Worm (Caenorhabditis elegans) whole organism, L4 larva: ENCODE data around the gene F47E1.4.
A peak's percentile ranks its signal among the peaks of the same experiment; 100 is the strongest.

Experiments
- D1046.2 ChIP-seq: fragments of 200-800 bp; sonication (Bioruptor generic); IDR thresholded peaks from 2 replicates; pipeline ENCODE4 v1.3.6; 2022; ENCODE audit warnings: missing genetic modification characterization, missing compliant biosample characterization
- F10B5.3 ChIP-seq: sonication (generic microtip); optimal IDR thresholded peaks from 2 replicates; lab custom pipeline; 2016; ENCODE audit warnings: mild to moderate bottlenecking, missing genetic modification characterization, missing compliant biosample characterization
- F44E2.7 ChIP-seq: fragments of 200-800 bp; sonication (Bioruptor generic); IDR thresholded peaks from 2 replicates; pipeline ENCODE4 v2.1.2; 2022; ENCODE audit warnings: missing genetic modification characterization, missing compliant biosample characterization
- Y48G9A.11 ChIP-seq: fragments of 200-800 bp; sonication (Bioruptor generic); IDR thresholded peaks from 2 replicates; pipeline ENCODE4 v1.3.6; 2022; ENCODE audit warnings: missing genetic modification reagents, missing genetic modification characterization, missing compliant biosample characterization
- Y75B8A.6 ChIP-seq: fragments of 200-800 bp; sonication (Bioruptor generic); IDR thresholded peaks from 2 replicates; pipeline ENCODE4 v1.3.6; 2022; ENCODE audit warnings: missing genetic modification reagents, missing genetic modification characterization, missing compliant biosample characterization
- ZK337.2 ChIP-seq: fragments of 200-800 bp; sonication (Bioruptor generic); IDR thresholded peaks from 2 replicates; pipeline ENCODE4 v1.3.6; 2022; ENCODE audit warnings: missing genetic modification reagents, missing genetic modification characterization, missing compliant biosample characterization
- ZK546.5 ChIP-seq, 2 experiments: sonication (generic microtip); optimal IDR thresholded peaks; 2 replicates each; lab custom pipeline; 2017; ENCODE audit warnings: missing biosample characterization in 2 of 2, missing genetic modification characterization in 2 of 2
- aly-2 ChIP-seq: sonication (generic microtip); optimal IDR thresholded peaks from 2 replicates; lab custom pipeline; 2018; ENCODE audit warnings: missing biosample characterization, missing genetic modification characterization
- ama-1 ChIP-seq: fragments of 150-350 bp; optimal IDR thresholded peaks from 2 replicates; lab custom pipeline; 2014; ENCODE audit warnings: inconsistent platforms, mixed read lengths
- ceh-20 ChIP-seq: fragments of 200-800 bp; sonication (Bioruptor generic); IDR thresholded peaks from 2 replicates; pipeline ENCODE4 v1.3.6; 2022; ENCODE audit warnings: missing genetic modification reagents, missing genetic modification characterization, missing compliant biosample characterization
- ceh-32 ChIP-seq: sonication (generic microtip); optimal IDR thresholded peaks from 2 replicates; lab custom pipeline; 2016; ENCODE audit warnings: mild to moderate bottlenecking, missing genetic modification characterization, missing compliant biosample characterization; ENCODE audit not compliant: poor library complexity
- ceh-44 ChIP-seq: fragments of 200-800 bp; sonication (Bioruptor generic); IDR thresholded peaks from 2 replicates; pipeline ENCODE4 v1.3.6; 2022; ENCODE audit warnings: missing genetic modification reagents, missing genetic modification characterization, missing compliant biosample characterization
- ceh-62 ChIP-seq: sonication (generic microtip); optimal IDR thresholded peaks from 2 replicates; lab custom pipeline; 2017; ENCODE audit warnings: missing biosample characterization, missing genetic modification characterization
- ces-1 ChIP-seq: fragments of 150-350 bp; sonication (generic microtip); optimal IDR thresholded peaks from 4 replicates; lab custom pipeline; 2014; ENCODE audit warnings: missing biosample characterization, missing genetic modification reagents, missing genetic modification characterization
- cey-2 ChIP-seq: sonication (generic microtip); optimal IDR thresholded peaks from 3 replicates; lab custom pipeline; 2017; ENCODE audit warnings: missing genetic modification characterization, mild to moderate bottlenecking, missing compliant biosample characterization, antibody characterized with exemption, borderline replicate concordance; ENCODE audit not compliant: insufficient read depth
- daf-19 ChIP-seq: fragments of 200-800 bp; sonication (Bioruptor generic); conservative IDR thresholded peaks from 2 replicates; pipeline ENCODE4 v1.3.6; 2022; ENCODE audit warnings: missing genetic modification characterization, missing compliant biosample characterization
- daf-8 ChIP-seq: fragments of 200-800 bp; sonication (Bioruptor generic); IDR thresholded peaks from 2 replicates; pipeline ENCODE4 v1.3.6; 2022; ENCODE audit warnings: missing genetic modification characterization, missing compliant biosample characterization
- dmd-6 ChIP-seq: fragments of 200-800 bp; sonication (Bioruptor generic); IDR thresholded peaks from 2 replicates; pipeline ENCODE4 v1.3.6; 2022; ENCODE audit warnings: missing genetic modification reagents, missing genetic modification characterization, missing compliant biosample characterization
- duxl-1 ChIP-seq: sonication (generic microtip); optimal IDR thresholded peaks from 2 replicates; lab custom pipeline; 2016; ENCODE audit warnings: mild to moderate bottlenecking, missing genetic modification characterization, moderate library complexity, missing compliant biosample characterization; ENCODE audit not compliant: poor library complexity
- dve-1 ChIP-seq: sonication (generic microtip); optimal IDR thresholded peaks from 2 replicates; lab custom pipeline; 2017; ENCODE audit warnings: antibody characterized with exemption, mild to moderate bottlenecking, missing genetic modification characterization, missing compliant biosample characterization; ENCODE audit not compliant: insufficient read depth
- egl-27 ChIP-seq: sonication (generic microtip); optimal IDR thresholded peaks from 3 replicates; lab custom pipeline; 2017; ENCODE audit warnings: missing biosample characterization, missing genetic modification reagents, missing genetic modification characterization
- fos-1 ChIP-seq: fragments of 150-350 bp; optimal IDR thresholded peaks from 2 replicates; lab custom pipeline; 2014; ENCODE audit warnings: missing biosample characterization, missing genetic modification characterization
- gei-8 ChIP-seq: fragments of 200-800 bp; sonication (Bioruptor generic); optimal IDR thresholded peaks from 2 replicates; lab custom pipeline; 2018; ENCODE audit warnings: mild to moderate bottlenecking, missing genetic modification characterization, missing compliant biosample characterization
- hlh-30 ChIP-seq: sonication (generic microtip); optimal IDR thresholded peaks from 2 replicates; lab custom pipeline; 2017; ENCODE audit warnings: antibody characterized with exemption, mild to moderate bottlenecking, missing genetic modification characterization, missing compliant biosample characterization; ENCODE audit not compliant: insufficient read depth
- jun-1 ChIP-seq: fragments of 150-350 bp; optimal IDR thresholded peaks from 2 replicates; lab custom pipeline; 2014; ENCODE audit warnings: missing biosample characterization, missing genetic modification reagents, missing genetic modification characterization
- lin-13 ChIP-seq: fragments of 150-350 bp; optimal IDR thresholded peaks from 2 replicates; lab custom pipeline; 2014; ENCODE audit warnings: missing biosample characterization, missing genetic modification reagents, missing genetic modification characterization
- lin-29 ChIP-seq: fragments of 200-800 bp; sonication (Bioruptor generic); IDR thresholded peaks from 2 replicates; pipeline ENCODE4 v1.3.6; 2022; ENCODE audit warnings: missing genetic modification reagents, missing genetic modification characterization, missing compliant biosample characterization
- lin-38 ChIP-seq: fragments of 200-800 bp; sonication (Bioruptor generic); IDR thresholded peaks from 2 replicates; pipeline ENCODE4 v1.3.6; 2022; ENCODE audit warnings: missing genetic modification reagents, missing genetic modification characterization, missing compliant biosample characterization
- lsy-2 ChIP-seq, 2 experiments: fragments of 150-350 bp in 1 of 2; sonication (generic microtip) in 1 of 2; optimal IDR thresholded peaks; 2 replicates each; lab custom pipeline; 2014 to 2017; ENCODE audit warnings: missing biosample characterization in 2 of 2, missing genetic modification characterization in 2 of 2
- madf-5 ChIP-seq, 2 experiments: fragments of 200-800 bp; sonication (Bioruptor generic); IDR thresholded peaks; 2 replicates each; pipeline ENCODE4 v1.3.6; 2022; ENCODE audit warnings: missing compliant biosample characterization in 2 of 2, missing genetic modification characterization in 2 of 2
- madf-9 ChIP-seq: fragments of 200-800 bp; sonication (Bioruptor generic); conservative IDR thresholded peaks from 2 replicates; pipeline ENCODE4 v1.3.6; 2022; ENCODE audit warnings: missing genetic modification reagents, missing genetic modification characterization, missing compliant biosample characterization
- mdl-1 ChIP-seq, 2 experiments: fragments of 150-350 bp in 1 of 2; sonication (generic microtip) in 1 of 2; optimal IDR thresholded peaks; 2 replicates each; lab custom pipeline; 2014 to 2017; ENCODE audit warnings: missing biosample characterization in 2 of 2, missing genetic modification characterization in 2 of 2
- nhr-10 ChIP-seq: fragments of 150-350 bp; optimal IDR thresholded peaks from 2 replicates; lab custom pipeline; 2014; ENCODE audit warnings: missing biosample characterization, missing genetic modification characterization
- nhr-102 ChIP-seq: sonication (generic microtip); optimal IDR thresholded peaks from 2 replicates; lab custom pipeline; 2016; ENCODE audit warnings: mild to moderate bottlenecking, missing genetic modification characterization, moderate library complexity, missing compliant biosample characterization
- nhr-111 ChIP-seq: fragments of 200-800 bp; sonication (Bioruptor generic); optimal IDR thresholded peaks from 2 replicates; lab custom pipeline; 2018; ENCODE audit warnings: mild to moderate bottlenecking, missing genetic modification characterization, missing compliant biosample characterization
- nhr-25 ChIP-seq: sonication (generic microtip); optimal IDR thresholded peaks from 2 replicates; lab custom pipeline; 2017; ENCODE audit warnings: missing genetic modification characterization, mild to moderate bottlenecking, missing compliant biosample characterization, antibody characterized with exemption, moderate library complexity, borderline replicate concordance; ENCODE audit not compliant: insufficient read depth
- nhr-28 ChIP-seq: fragments of 150-350 bp; optimal IDR thresholded peaks from 2 replicates; lab custom pipeline; 2014; ENCODE audit warnings: missing biosample characterization, missing genetic modification characterization
- nhr-41 ChIP-seq: fragments of 200-800 bp; sonication (Bioruptor generic); IDR thresholded peaks from 2 replicates; pipeline ENCODE4 v1.3.6; 2022; ENCODE audit warnings: missing genetic modification reagents, missing genetic modification characterization, missing compliant biosample characterization
- nhr-42 ChIP-seq: fragments of 200-800 bp; sonication (Bioruptor generic); IDR thresholded peaks from 2 replicates; pipeline ENCODE4 v1.3.6; 2022; ENCODE audit warnings: missing genetic modification characterization, missing compliant biosample characterization
- nhr-48 ChIP-seq: sonication (generic microtip); optimal IDR thresholded peaks from 2 replicates; lab custom pipeline; 2016; ENCODE audit warnings: mild to moderate bottlenecking, missing genetic modification characterization, missing compliant biosample characterization
- nhr-76 ChIP-seq: fragments of 150-350 bp; optimal IDR thresholded peaks from 2 replicates; lab custom pipeline; 2014; ENCODE audit warnings: missing biosample characterization, missing genetic modification characterization
- nhr-77 ChIP-seq: fragments of 150-350 bp; optimal IDR thresholded peaks from 2 replicates; lab custom pipeline; 2014; ENCODE audit warnings: missing biosample characterization, missing genetic modification characterization
- saeg-2 ChIP-seq: fragments of 200-800 bp; sonication (Bioruptor generic); IDR thresholded peaks from 2 replicates; pipeline ENCODE4 v1.3.6; 2022; ENCODE audit warnings: missing genetic modification reagents, missing genetic modification characterization, missing compliant biosample characterization
- sdz-12 ChIP-seq: fragments of 200-800 bp; sonication (Bioruptor generic); optimal IDR thresholded peaks from 2 replicates; lab custom pipeline; 2018; ENCODE audit warnings: mild to moderate bottlenecking, missing genetic modification characterization, missing compliant biosample characterization
- snpc-1.2 ChIP-seq: fragments of 200-800 bp; sonication (Bioruptor generic); IDR thresholded peaks from 2 replicates; pipeline ENCODE4 v1.3.6; 2022; ENCODE audit warnings: missing genetic modification reagents, missing genetic modification characterization, missing compliant biosample characterization
- tag-97 ChIP-seq: fragments of 200-800 bp; sonication (Bioruptor generic); IDR thresholded peaks from 2 replicates; pipeline ENCODE4 v1.3.6; 2022; ENCODE audit warnings: missing genetic modification characterization, missing compliant biosample characterization
- unc-39 ChIP-seq: sonication (generic microtip); optimal IDR thresholded peaks from 2 replicates; lab custom pipeline; 2017; ENCODE audit warnings: missing biosample characterization, missing genetic modification characterization
- zag-1 ChIP-seq: fragments of 150-350 bp; optimal IDR thresholded peaks from 2 replicates; lab custom pipeline; 2014; ENCODE audit warnings: missing biosample characterization, missing genetic modification characterization
- zfp-2 ChIP-seq: sonication (generic microtip); optimal IDR thresholded peaks from 2 replicates; lab custom pipeline; 2016; ENCODE audit warnings: mild to moderate bottlenecking, missing genetic modification characterization, missing compliant biosample characterization
- zip-2 ChIP-seq: fragments of 150-350 bp; optimal IDR thresholded peaks from 2 replicates; lab custom pipeline; 2014; ENCODE audit warnings: missing biosample characterization, missing genetic modification characterization
- ztf-7 ChIP-seq: fragments of 150-350 bp; optimal IDR thresholded peaks from 2 replicates; lab custom pipeline; 2014; ENCODE audit warnings: missing biosample characterization, missing genetic modification characterization

The F47E1.4 gene

DNA sequence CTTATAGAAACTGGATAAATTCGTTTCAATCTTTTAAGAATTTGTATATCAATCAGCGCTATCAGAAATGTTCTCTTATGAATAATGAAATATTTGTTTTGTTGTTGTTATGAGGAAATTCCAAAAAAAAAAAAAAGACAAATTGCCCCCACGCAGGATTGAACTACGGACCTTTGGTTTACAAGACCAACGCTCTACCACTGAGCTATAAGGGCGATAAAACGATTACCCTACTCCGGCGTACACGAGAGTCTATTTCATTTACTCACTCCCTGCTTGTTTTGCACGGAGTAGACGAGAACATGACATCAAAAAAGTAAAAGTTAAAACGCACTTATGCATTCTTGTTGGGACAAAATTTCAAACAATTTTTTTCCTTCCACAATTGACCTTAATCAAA lies 38.4 kb upstream of the F47E1.4 start (continued):
- TF ChIP-seq nhr-41 (GFP tag; lab: Robert Waterston, UW) = no peak; the same call in none of the 2 replicates
- TF ChIP-seq mdl-1 (tag; optimal IDR thresholded peaks at IDR 0.05; lab: Kevin White, UChicago) = no peak
- TF ChIP-seq ZK546.5 (tag; optimal IDR thresholded peaks at IDR 0.05; lab: Kevin White, UChicago) = no peak
- no peak for TF ChIP-seq zag-1 (tag; lab: Kevin White, UChicago)
- TF ChIP-seq nhr-10 (tag; lab: Kevin White, UChicago) = no peak
- TF ChIP-seq ceh-62 (tag; lab: Kevin White, UChicago) = no peak
- TF ChIP-seq dve-1 (tag; lab: Kevin White, UChicago) = no peak
- TF ChIP-seq ces-1 (GFP tag; lab: Kevin White, UChicago) = no peak
- no peak for TF ChIP-seq unc-39 (tag; lab: Kevin White, UChicago)
- no peak; the same call in 1 of the 2 replicates for TF ChIP-seq Y48G9A.11 (GFP tag; lab: Robert Waterston, UW)
- no peak for TF ChIP-seq zip-2
- TF ChIP-seq hlh-30 (tag; lab: Kevin White, UChicago) = no peak
- no peak for TF ChIP-seq nhr-28
- no peak for TF ChIP-seq nhr-76
- no peak; the same call in 1 of the 2 replicates for TF ChIP-seq madf-9 (GFP tag; lab: Robert Waterston, UW)
- no peak for TF ChIP-seq lsy-2 (tag; optimal IDR thresholded peaks at IDR 0.05; lab: Kevin White, UChicago)
- TF ChIP-seq tag-97 (GFP tag; lab: Robert Waterston, UW) = no peak
- TF ChIP-seq lin-38 (GFP tag; lab: Robert Waterston, UW) = no peak; the same call in none of the 2 replicates
- no peak for TF ChIP-seq duxl-1 (tag; lab: Kevin White, UChicago)
- TF ChIP-seq ZK337.2 (GFP tag; lab: Robert Waterston, UW) = no peak
- no peak for TF ChIP-seq ceh-32 (tag; lab: Kevin White, UChicago)
- no peak for TF ChIP-seq daf-8 (GFP tag; lab: Robert Waterston, UW)
- peak; percentile 54 for TF ChIP-seq dmd-6 (GFP tag; lab: Robert Waterston, UW)
- TF ChIP-seq nhr-25 (tag; lab: Kevin White, UChicago) = no peak
- TF ChIP-seq ama-1 (lab: Kevin White, UChicago) = no peak
- peak; percentile 93 for TF ChIP-seq daf-19
- peak; percentile 50 for TF ChIP-seq gei-8 (GFP tag; lab: Kevin White, UChicago)
- TF ChIP-seq snpc-1.2 (GFP tag; lab: Robert Waterston, UW) = peak; percentile 94
- peak; percentile 76 for TF ChIP-seq ceh-44
- peak; percentile 81; the same call in 1 of the 2 replicates for TF ChIP-seq Y75B8A.6
- peak; percentile 1 for TF ChIP-seq sdz-12 (GFP tag; lab: Kevin White, UChicago)
- 0 out of 2 replicates have a peak, but pooled peaks have one; percentile 67 for TF ChIP-seq lin-29
- peak; percentile 25 for TF ChIP-seq nhr-111 (GFP tag; lab: Kevin White, UChicago)
- TF ChIP-seq ztf-7 = peak; percentile 63
- no peak for TF ChIP-seq aly-2 (tag; lab: Kevin White, UChicago)
- TF ChIP-seq fos-1 = no peak
- TF ChIP-seq F44E2.7 (GFP tag; lab: Robert Waterston, UW) = peak; percentile 94
- peak; percentile 56; the same call in 1 of the 2 replicates for TF ChIP-seq saeg-2 (GFP tag; lab: Robert Waterston, UW)
- peak; percentile 36 for TF ChIP-seq zfp-2 (tag; lab: Kevin White, UChicago)
- TF ChIP-seq nhr-42 (GFP tag; lab: Robert Waterston, UW) = no peak; the same call in 1 of the 2 replicates
- no peak for TF ChIP-seq nhr-77
- no peak for TF ChIP-seq nhr-102 (tag; lab: Kevin White, UChicago)
- no peak for TF ChIP-seq cey-2 (tag; lab: Kevin White, UChicago)
- TF ChIP-seq jun-1 (tag; lab: Kevin White, UChicago) = no peak
- peak; percentile 31 for TF ChIP-seq F10B5.3 (tag; lab: Kevin White, UChicago)
- peak; percentile 60 to 89; a peak in 3 of 4 replicates for TF ChIP-seq madf-5 (GFP tag; IDR thresholded peaks at IDR 0.05; lab: Robert Waterston, UW)
- TF ChIP-seq ceh-20 (GFP tag; lab: Robert Waterston, UW) = peak; percentile 18; the same call in 1 of the 2 replicates
- TF ChIP-seq nhr-48 = peak; percentile 56
- no peak for TF ChIP-seq lin-13 (GFP tag; lab: Kevin White, UChicago)
- no peak for TF ChIP-seq egl-27 (tag; lab: Kevin White, UChicago)
- no peak for TF ChIP-seq D1046.2 (GFP tag; lab: Robert Waterston, UW)
